Fruit fly (Drosophila melanogaster) whole organism, embryonic: ENCODE results near the gene tho2.

Experiments
- Asciz ChIP-seq: fragments of 200-800 bp; sonication (Bioruptor generic); optimal IDR thresholded peaks from 2 replicates; lab custom pipeline; 2017; ENCODE audit warnings: missing biosample characterization, mild to moderate bottlenecking, missing genetic modification characterization, missing genetic modification reagents
- Awh ChIP-seq: fragments of 200-800 bp; sonication (Bioruptor generic); IDR thresholded peaks from 2 replicates; pipeline ENCODE4, ENCODE4 v1.3.6; 2022; ENCODE audit warnings: missing biosample characterization, missing genetic modification characterization
- Bteb2 ChIP-seq: fragments of 200-800 bp; sonication (Bioruptor generic); optimal IDR thresholded peaks from 2 replicates; lab custom pipeline; 2016; ENCODE audit warnings: missing biosample characterization, missing genetic modification characterization
- CG10366 ChIP-seq: fragments of 200-800 bp; sonication (Bioruptor generic); IDR thresholded peaks from 2 replicates; pipeline ENCODE4 v1.3.6; 2022; ENCODE audit warnings: missing biosample characterization, missing genetic modification characterization
- CG10543 ChIP-seq: fragments of 200-800 bp; sonication (Bioruptor generic); optimal IDR thresholded peaks from 3 replicates; lab custom pipeline; 2017; ENCODE audit warnings: missing biosample characterization, mild to moderate bottlenecking, missing genetic modification characterization, moderate library complexity
- CG10654 ChIP-seq: fragments of 200-800 bp; sonication (Bioruptor generic); optimal IDR thresholded peaks from 2 replicates; lab custom pipeline; 2016; ENCODE audit warnings: missing biosample characterization, missing genetic modification characterization
- CG12769 ChIP-seq: fragments of 200-800 bp; sonication (Bioruptor generic); optimal IDR thresholded peaks from 2 replicates; lab custom pipeline; 2019; ENCODE audit warnings: missing biosample characterization, mild to moderate bottlenecking, missing genetic modification characterization, moderate library complexity
- CG13296 ChIP-seq: fragments of 200-800 bp; sonication (Bioruptor generic); optimal IDR thresholded peaks from 3 replicates; lab custom pipeline; 2018; ENCODE audit warnings: missing biosample characterization, mild to moderate bottlenecking, missing genetic modification characterization
- CG13424 ChIP-seq: fragments of 200-800 bp; sonication (Bioruptor generic); optimal IDR thresholded peaks from 2 replicates; lab custom pipeline; 2019; ENCODE audit warnings: missing biosample characterization, mild to moderate bottlenecking, missing genetic modification characterization, moderate library complexity
- CG13624 ChIP-seq: fragments of 200-800 bp; sonication (Bioruptor generic); optimal IDR thresholded peaks from 2 replicates; lab custom pipeline; 2016; ENCODE audit warnings: missing biosample characterization, missing genetic modification characterization
- CG2875 ChIP-seq: fragments of 200-800 bp; sonication (Bioruptor generic); optimal IDR thresholded peaks from 2 replicates; lab custom pipeline; 2017; ENCODE audit warnings: missing biosample characterization, mild to moderate bottlenecking, missing genetic modification characterization, missing genetic modification reagents
- CG32772 ChIP-seq: fragments of 200-800 bp; sonication (Bioruptor generic); IDR thresholded peaks from 2 replicates; pipeline ENCODE4 v1.3.6; 2022; ENCODE audit warnings: missing biosample characterization, missing genetic modification characterization
- CG4328 ChIP-seq: fragments of 200-800 bp; sonication (Bioruptor generic); optimal IDR thresholded peaks from 3 replicates; lab custom pipeline; 2017; ENCODE audit warnings: missing biosample characterization, missing genetic modification reagents, missing genetic modification characterization
- CG7745 ChIP-seq: fragments of 200-800 bp; sonication (Bioruptor generic); optimal IDR thresholded peaks from 2 replicates; lab custom pipeline; 2018; ENCODE audit warnings: missing biosample characterization, mild to moderate bottlenecking, missing genetic modification characterization, moderate library complexity
- CG8290 ChIP-seq, 3 experiments: fragments of 200-800 bp; sonication (Bioruptor generic); optimal IDR thresholded peaks; 2 replicates each; lab custom pipeline; 2016 to 2019; ENCODE audit warnings: missing biosample characterization in 3 of 3, missing genetic modification characterization in 3 of 3, mild to moderate bottlenecking in 2 of 3, moderate library complexity in 1 of 3
- CTCF ChIP-seq: fragments of 200-800 bp; sonication (Bioruptor generic); optimal IDR thresholded peaks from 2 replicates; lab custom pipeline; 2017; ENCODE audit warnings: missing biosample characterization, mild to moderate bottlenecking, missing genetic modification characterization, moderate library complexity
- Chrac-16 ChIP-seq: fragments of 200-800 bp; sonication (Bioruptor generic); optimal IDR thresholded peaks from 3 replicates; lab custom pipeline; 2016; ENCODE audit warnings: missing biosample characterization, missing genetic modification characterization
- CoRest ChIP-seq: fragments of 200-800 bp; sonication (Bioruptor generic); optimal IDR thresholded peaks from 3 replicates; lab custom pipeline; 2018; ENCODE audit warnings: missing biosample characterization, mild to moderate bottlenecking, missing genetic modification characterization, moderate library complexity
- Deaf1 ChIP-seq: fragments of 200-800 bp; optimal IDR thresholded peaks from 3 replicates; lab custom pipeline; 2019; ENCODE audit warnings: missing biosample characterization, mild to moderate bottlenecking, missing genetic modification characterization, moderate library complexity
- Ets97D ChIP-seq: fragments of 200-800 bp; sonication (Bioruptor generic); optimal IDR thresholded peaks from 3 replicates; lab custom pipeline; 2016; ENCODE audit warnings: missing biosample characterization, missing genetic modification characterization
- Gsc ChIP-seq: fragments of 200-800 bp; sonication (Bioruptor generic); IDR thresholded peaks from 2 replicates; pipeline ENCODE4 v1.3.6; 2022; ENCODE audit warnings: missing biosample characterization, missing genetic modification characterization
- Gug ChIP-seq: fragments of 200-800 bp; sonication (Bioruptor generic); IDR thresholded peaks from 4 replicates; pipeline ENCODE4 v1.3.6; 2022; ENCODE audit warnings: missing biosample characterization, missing genetic modification characterization
- Lhr ChIP-seq: fragments of 200-800 bp; sonication (Bioruptor generic); optimal IDR thresholded peaks from 3 replicates; lab custom pipeline; 2017; ENCODE audit warnings: mild to moderate bottlenecking, missing biosample characterization, missing genetic modification reagents, missing genetic modification characterization
- Max ChIP-seq: fragments of 200-800 bp; sonication (Bioruptor generic); optimal IDR thresholded peaks from 2 replicates; lab custom pipeline; 2016; ENCODE audit warnings: missing biosample characterization, mild to moderate bottlenecking, missing genetic modification characterization
- NC2α ChIP-seq: fragments of 200-800 bp; sonication (Bioruptor generic); optimal IDR thresholded peaks from 2 replicates; lab custom pipeline; 2016; ENCODE audit warnings: missing biosample characterization, missing genetic modification characterization
- Nf-YB ChIP-seq: fragments of 200-800 bp; sonication (Bioruptor generic); optimal IDR thresholded peaks from 3 replicates; lab custom pipeline; 2019; ENCODE audit warnings: missing biosample characterization, mild to moderate bottlenecking, missing genetic modification characterization, moderate library complexity
- Rfx ChIP-seq: fragments of 200-800 bp; sonication (Bioruptor generic); IDR thresholded peaks from 2 replicates; pipeline ENCODE4 v1.3.6; 2022; ENCODE audit warnings: missing biosample characterization, missing genetic modification characterization
- Sox100B ChIP-seq: fragments of 200-800 bp; sonication (Bioruptor generic); optimal IDR thresholded peaks from 3 replicates; lab custom pipeline; 2018; ENCODE audit warnings: missing biosample characterization, mild to moderate bottlenecking, missing genetic modification characterization
- Spps ChIP-seq: fragments of 200-800 bp; sonication (Bioruptor generic); optimal IDR thresholded peaks from 2 replicates; lab custom pipeline; 2018; ENCODE audit warnings: missing biosample characterization, mild to moderate bottlenecking, missing genetic modification characterization
- Trl ChIP-seq, 3 experiments: fragments of >200 bp in 2 of 3; fragments of 200-800 bp in 1 of 3; sonication (Bioruptor generic) in 1 of 3; optimal IDR thresholded peaks; 2 replicates in 1 of 3; 3 replicates in 2 of 3; lab custom pipeline; 2016 to 2017; ENCODE audit warnings: missing biosample characterization in 1 of 3, missing genetic modification characterization in 1 of 3
- Xbp1 ChIP-seq: fragments of 200-800 bp; sonication (Bioruptor generic); optimal IDR thresholded peaks from 3 replicates; lab custom pipeline; 2016; ENCODE audit warnings: missing biosample characterization, mild to moderate bottlenecking, missing genetic modification characterization
- abd-A ChIP-seq: fragments of 200-800 bp; sonication (Bioruptor generic); optimal IDR thresholded peaks from 3 replicates; lab custom pipeline; 2019; ENCODE audit warnings: missing biosample characterization, mild to moderate bottlenecking, missing genetic modification characterization, moderate library complexity
- corto ChIP-seq: fragments of 200-800 bp; sonication (Bioruptor generic); optimal IDR thresholded peaks from 2 replicates; lab custom pipeline; 2016; ENCODE audit warnings: missing biosample characterization, mild to moderate bottlenecking, missing genetic modification characterization, moderate library complexity
- cwo ChIP-seq: fragments of 200-800 bp; sonication (Bioruptor generic); optimal IDR thresholded peaks from 3 replicates; lab custom pipeline; 2017; ENCODE audit warnings: missing biosample characterization, missing genetic modification characterization, mild to moderate bottlenecking, moderate library complexity, missing genetic modification reagents
- da ChIP-seq: fragments of 200-800 bp; sonication (Bioruptor generic); optimal IDR thresholded peaks from 2 replicates; lab custom pipeline; 2016; ENCODE audit warnings: missing biosample characterization, missing genetic modification characterization
- dati ChIP-seq: fragments of 200-800 bp; sonication (Bioruptor generic); IDR thresholded peaks from 2 replicates; pipeline ENCODE4 v1.3.6; 2022; ENCODE audit warnings: missing biosample characterization, missing genetic modification characterization
- ewg ChIP-seq: fragments of 200-800 bp; sonication (Bioruptor generic); optimal IDR thresholded peaks from 3 replicates; lab custom pipeline; 2017; ENCODE audit warnings: mild to moderate bottlenecking, missing biosample characterization, missing genetic modification reagents, missing genetic modification characterization
- grn ChIP-seq: fragments of 200-800 bp; sonication (Bioruptor generic); optimal IDR thresholded peaks from 3 replicates; lab custom pipeline; 2017; ENCODE audit warnings: missing biosample characterization, missing genetic modification characterization
- gro ChIP-seq: fragments of 200-800 bp; sonication (Bioruptor generic); optimal IDR thresholded peaks from 2 replicates; lab custom pipeline; 2016; ENCODE audit warnings: missing biosample characterization, missing genetic modification characterization
- jing ChIP-seq: fragments of 200-800 bp; sonication (Bioruptor generic); optimal IDR thresholded peaks from 2 replicates; lab custom pipeline; 2018; ENCODE audit warnings: missing biosample characterization, mild to moderate bottlenecking, missing genetic modification characterization
- nau ChIP-seq: fragments of 200-800 bp; sonication (Bioruptor generic); optimal IDR thresholded peaks from 3 replicates; lab custom pipeline; 2017; ENCODE audit warnings: missing biosample characterization, mild to moderate bottlenecking, missing genetic modification characterization, missing genetic modification reagents
- oc ChIP-seq: fragments of 200-800 bp; sonication (Bioruptor generic); optimal IDR thresholded peaks from 2 replicates; lab custom pipeline; 2018; ENCODE audit warnings: missing biosample characterization, mild to moderate bottlenecking, missing genetic modification characterization, moderate library complexity
- pho ChIP-seq: fragments of 200-800 bp; sonication (Bioruptor generic); optimal IDR thresholded peaks from 2 replicates; lab custom pipeline; 2016; ENCODE audit warnings: missing biosample characterization, missing genetic modification characterization
- phol ChIP-seq: fragments of 200-800 bp; sonication (Bioruptor generic); optimal IDR thresholded peaks from 3 replicates; lab custom pipeline; 2018; ENCODE audit warnings: missing biosample characterization, mild to moderate bottlenecking, missing genetic modification characterization, moderate library complexity
- pros ChIP-seq: fragments of 200-800 bp; sonication (Bioruptor generic); optimal IDR thresholded peaks from 3 replicates; lab custom pipeline; 2019; ENCODE audit warnings: missing biosample characterization, mild to moderate bottlenecking, missing genetic modification characterization, moderate library complexity
- psq ChIP-seq: fragments of 200-800 bp; sonication (Bioruptor generic); optimal IDR thresholded peaks from 2 replicates; lab custom pipeline; 2017; ENCODE audit warnings: missing biosample characterization, missing genetic modification characterization
- stc ChIP-seq: fragments of 200-800 bp; sonication (Bioruptor generic); IDR thresholded peaks from 2 replicates; pipeline ENCODE4 v1.3.6; 2022; ENCODE audit warnings: missing biosample characterization, missing genetic modification characterization
- tgo ChIP-seq: fragments of 200-800 bp; sonication (Bioruptor generic); IDR thresholded peaks from 3 replicates; pipeline ENCODE4 v1.3.6; 2022; ENCODE audit warnings: missing biosample characterization, missing genetic modification characterization
- vvl ChIP-seq: fragments of 200-800 bp; sonication (Bioruptor generic); IDR thresholded peaks from 2 replicates; pipeline ENCODE4 v1.3.6; 2022; ENCODE audit warnings: missing biosample characterization, missing genetic modification characterization
- wor ChIP-seq: fragments of 200-800 bp; sonication (Bioruptor generic); IDR thresholded peaks from 2 replicates; pipeline ENCODE4 v1.3.6; 2022; ENCODE audit warnings: missing biosample characterization, missing genetic modification characterization
- zfh1 ChIP-seq: fragments of 200-800 bp; sonication (Bioruptor generic); IDR thresholded peaks from 3 replicates; pipeline ENCODE4 v1.3.6; 2022; ENCODE audit warnings: missing biosample characterization, missing genetic modification characterization

The tho2 gene

dm6 chr2L:2193357-2193780 is 48.4 kb upstream of the tho2 start (continued):
- TF ChIP-seq vvl (GFP tag; lab: Robert Waterston, UW) (no peak), zfh1 (GFP tag; lab: Robert Waterston, UW) (no peak), Xbp1 (GFP tag; lab: Kevin White, UChicago) (no peak), CoRest (tag; lab: Kevin White, UChicago) (peak; percentile 52), da (GFP tag; lab: Kevin White, UChicago) (no peak), CG10543 (GFP tag; lab: Kevin White, UChicago) (peak; percentile 96), Ets97D (GFP tag; lab: Kevin White, UChicago) (peak; percentile 79), psq (GFP tag; lab: Kevin White, UChicago) (no peak), CG13424 (tag; lab: Kevin White, UChicago) (peak; percentile 5), nau (GFP tag; lab: Kevin White, UChicago) (peak; percentile 44), Awh (GFP tag; lab: Robert Waterston, UW) (no peak), Max (no peak), CG4328 (GFP tag; lab: Kevin White, UChicago) (peak; percentile 9), dati (GFP tag; lab: Robert Waterston, UW) (no peak), CG10654 (no peak), CG7745 (tag; lab: Kevin White, UChicago) (no peak), wor (GFP tag; lab: Robert Waterston, UW) (no peak), Nf-YB (peak; percentile 73), Lhr (peak; percentile 100), abd-A (tag; lab: Kevin White, UChicago) (peak; percentile 98), CG8290 (GFP tag; optimal IDR thresholded peaks at IDR 0.05; lab: Kevin White, UChicago) (peak; percentile 21), CG8290 (tag; optimal IDR thresholded peaks at IDR 0.05; lab: Kevin White, UChicago) (peak; percentile 42 to 80), CG10366 (GFP tag; lab: Robert Waterston, UW) (no peak), tgo (GFP tag; lab: Robert Waterston, UW) (no peak), pho (GFP tag; lab: Kevin White, UChicago) (peak; percentile 26), Chrac-16 (GFP tag; lab: Kevin White, UChicago) (no peak), CG12769 (tag; lab: Kevin White, UChicago) (peak; percentile 79), CG13296 (peak; percentile 59), Bteb2 (GFP tag; lab: Kevin White, UChicago) (no peak), Gug (GFP tag; lab: Robert Waterston, UW) (no peak), ewg (peak; percentile 81), Rfx (no peak), CG2875 (GFP tag; lab: Kevin White, UChicago) (peak; percentile 40), NC2α (GFP tag; lab: Kevin White, UChicago) (no peak), grn (no peak), phol (tag; lab: Kevin White, UChicago) (no peak), oc (peak; percentile 76), Trl (optimal IDR thresholded peaks at IDR 0.05; lab: Kevin White, UChicago) (no peak), Trl (GFP tag; optimal IDR thresholded peaks at IDR 0.05; lab: Kevin White, UChicago) (no peak), Gsc (GFP tag; lab: Robert Waterston, UW) (no peak), CTCF (GFP tag; lab: Kevin White, UChicago) (peak; percentile 44), stc (GFP tag; lab: Robert Waterston, UW) (no peak), corto (no peak), CG13624 (peak; percentile 75), pros (GFP tag; lab: Kevin White, UChicago) (peak; percentile 79), Asciz (peak; percentile 30), CG32772 (GFP tag; lab: Robert Waterston, UW) (no peak), Spps (tag; lab: Kevin White, UChicago) (no peak), jing (GFP tag; lab: Kevin White, UChicago) (no peak), Sox100B (GFP tag; lab: Kevin White, UChicago) (no peak), cwo (GFP tag; lab: Kevin White, UChicago) (peak; percentile 57), gro (GFP tag; lab: Kevin White, UChicago) (peak; percentile 59), Deaf1 (peak; percentile 83)
